Fruit fly (Drosophila melanogaster) whole organism, embryonic: ENCODE results near the gene CG13893.

Experiments used
- ATbp ChIP-seq: fragments of 200-800 bp; sonication (Bioruptor generic); optimal IDR thresholded peaks from 2 replicates; lab custom pipeline; 2017; ENCODE audit warnings: missing biosample characterization, mild to moderate bottlenecking, missing genetic modification characterization, missing genetic modification reagents
- BEAF-32 ChIP-seq: fragments of 200-800 bp; sonication (Bioruptor generic); optimal IDR thresholded peaks from 3 replicates; lab custom pipeline; 2017; ENCODE audit warnings: missing biosample characterization, missing genetic modification characterization, mild to moderate bottlenecking, moderate library complexity, missing genetic modification reagents
- CG1024 ChIP-seq: fragments of 200-800 bp; sonication (Bioruptor generic); IDR thresholded peaks from 2 replicates; pipeline ENCODE4 v1.3.6; 2022; ENCODE audit warnings: missing biosample characterization, missing genetic modification characterization
- CG10366 ChIP-seq: fragments of 200-800 bp; sonication (Bioruptor generic); IDR thresholded peaks from 2 replicates; pipeline ENCODE4 v1.3.6; 2022; ENCODE audit warnings: missing biosample characterization, missing genetic modification characterization
- CG11456 ChIP-seq: fragments of 200-800 bp; sonication (Bioruptor generic); IDR thresholded peaks from 3 replicates; pipeline ENCODE4 v1.3.6; 2022; ENCODE audit warnings: missing biosample characterization, missing genetic modification characterization
- CG12236 ChIP-seq: fragments of 200-800 bp; sonication (Bioruptor generic); optimal IDR thresholded peaks from 2 replicates; lab custom pipeline; 2016; ENCODE audit warnings: missing biosample characterization, missing genetic modification characterization
- CG12769 ChIP-seq: fragments of 200-800 bp; sonication (Bioruptor generic); optimal IDR thresholded peaks from 2 replicates; lab custom pipeline; 2019; ENCODE audit warnings: missing biosample characterization, mild to moderate bottlenecking, missing genetic modification characterization, moderate library complexity
- CG15269 ChIP-seq: fragments of 200-800 bp; sonication (Bioruptor generic); optimal IDR thresholded peaks from 2 replicates; lab custom pipeline; 2018; ENCODE audit warnings: missing biosample characterization, mild to moderate bottlenecking, missing genetic modification characterization, moderate library complexity
- CG2202 ChIP-seq: fragments of 200-800 bp; sonication (Bioruptor generic); optimal IDR thresholded peaks from 2 replicates; lab custom pipeline; 2018; ENCODE audit warnings: missing biosample characterization, mild to moderate bottlenecking, missing genetic modification characterization
- CG2678 ChIP-seq: fragments of 200-800 bp; sonication (Bioruptor generic); optimal IDR thresholded peaks from 3 replicates; lab custom pipeline; 2019; ENCODE audit warnings: missing biosample characterization, mild to moderate bottlenecking, missing genetic modification characterization, moderate library complexity
- CG32532 ChIP-seq: fragments of 200-800 bp; sonication (Bioruptor generic); IDR thresholded peaks from 2 replicates; pipeline ENCODE4 v1.3.6; 2022; ENCODE audit warnings: missing biosample characterization, missing genetic modification characterization
- CG3838 ChIP-seq: fragments of 200-800 bp; sonication (Bioruptor generic); optimal IDR thresholded peaks from 3 replicates; lab custom pipeline; 2016; ENCODE audit warnings: missing biosample characterization, missing genetic modification characterization
- CG3847 ChIP-seq: fragments of 200-800 bp; sonication (Bioruptor generic); IDR thresholded peaks from 2 replicates; pipeline ENCODE4 v1.3.6; 2022; ENCODE audit warnings: missing biosample characterization, missing genetic modification characterization
- CG5180 ChIP-seq: fragments of 200-800 bp; sonication (Bioruptor generic); optimal IDR thresholded peaks from 3 replicates; lab custom pipeline; 2017; ENCODE audit warnings: missing biosample characterization, missing genetic modification characterization, mild to moderate bottlenecking, moderate library complexity, missing genetic modification reagents
- CG7556 ChIP-seq: fragments of 200-800 bp; sonication (Bioruptor generic); optimal IDR thresholded peaks from 2 replicates; lab custom pipeline; 2017; ENCODE audit warnings: missing biosample characterization, mild to moderate bottlenecking, missing genetic modification characterization
- CG8089 ChIP-seq: fragments of 200-800 bp; sonication (Bioruptor generic); optimal IDR thresholded peaks from 3 replicates; lab custom pipeline; 2016; ENCODE audit warnings: missing biosample characterization, missing genetic modification characterization
- CG8290 ChIP-seq, 3 experiments: fragments of 200-800 bp; sonication (Bioruptor generic); optimal IDR thresholded peaks; 2 replicates each; lab custom pipeline; 2016 to 2019; ENCODE audit warnings: missing biosample characterization in 3 of 3, missing genetic modification characterization in 3 of 3, mild to moderate bottlenecking in 2 of 3, moderate library complexity in 1 of 3
- CG9437 ChIP-seq: fragments of 200-800 bp; sonication (Bioruptor generic); optimal IDR thresholded peaks from 2 replicates; lab custom pipeline; 2018; ENCODE audit warnings: missing biosample characterization, mild to moderate bottlenecking, missing genetic modification characterization
- CG9797 ChIP-seq: fragments of 200-800 bp; sonication (Bioruptor generic); optimal IDR thresholded peaks from 3 replicates; lab custom pipeline; 2018; ENCODE audit warnings: missing biosample characterization, mild to moderate bottlenecking, missing genetic modification characterization
- Chrac-16 ChIP-seq: fragments of 200-800 bp; sonication (Bioruptor generic); optimal IDR thresholded peaks from 3 replicates; lab custom pipeline; 2016; ENCODE audit warnings: missing biosample characterization, missing genetic modification characterization
- Drgx ChIP-seq: fragments of 200-800 bp; sonication (Bioruptor generic); IDR thresholded peaks from 2 replicates; pipeline ENCODE4 v1.3.6; 2022; ENCODE audit warnings: missing biosample characterization, missing genetic modification characterization
- Ets65A ChIP-seq: fragments of 200-800 bp; sonication (Bioruptor generic); peaks from one replicate; lab custom pipeline; 2016; ENCODE audit warnings: missing biosample characterization, missing genetic modification characterization
- Fer3 ChIP-seq: fragments of 200-800 bp; sonication (Bioruptor generic); optimal IDR thresholded peaks from 2 replicates; lab custom pipeline; 2018; ENCODE audit warnings: missing biosample characterization, mild to moderate bottlenecking, missing genetic modification characterization, moderate library complexity
- Lim3 ChIP-seq: fragments of 200-800 bp; sonication (Bioruptor generic); IDR thresholded peaks from 2 replicates; pipeline ENCODE4 v1.3.6; 2022; ENCODE audit warnings: missing biosample characterization, missing genetic modification characterization
- Nf-YB ChIP-seq: fragments of 200-800 bp; sonication (Bioruptor generic); optimal IDR thresholded peaks from 3 replicates; lab custom pipeline; 2019; ENCODE audit warnings: missing biosample characterization, mild to moderate bottlenecking, missing genetic modification characterization, moderate library complexity
- Oaz ChIP-seq: fragments of 200-800 bp; sonication (Bioruptor generic); IDR thresholded peaks from 2 replicates; pipeline ENCODE4 v1.3.6; 2022; ENCODE audit warnings: missing biosample characterization, missing genetic modification characterization
- Poxn ChIP-seq: fragments of 200-800 bp; sonication (Bioruptor generic); IDR thresholded peaks from 2 replicates; pipeline ENCODE4 v1.3.6; 2022; ENCODE audit warnings: missing biosample characterization, missing genetic modification characterization
- Rfx ChIP-seq: fragments of 200-800 bp; sonication (Bioruptor generic); IDR thresholded peaks from 2 replicates; pipeline ENCODE4 v1.3.6; 2022; ENCODE audit warnings: missing biosample characterization, missing genetic modification characterization
- Sox100B ChIP-seq: fragments of 200-800 bp; sonication (Bioruptor generic); optimal IDR thresholded peaks from 3 replicates; lab custom pipeline; 2018; ENCODE audit warnings: missing biosample characterization, mild to moderate bottlenecking, missing genetic modification characterization
- ab ChIP-seq: fragments of 200-800 bp; sonication (Bioruptor generic); optimal IDR thresholded peaks from 2 replicates; lab custom pipeline; 2016; ENCODE audit warnings: missing biosample characterization, missing genetic modification characterization
- ac ChIP-seq: fragments of 200-800 bp; sonication (Bioruptor generic); optimal IDR thresholded peaks from 3 replicates; lab custom pipeline; 2017; ENCODE audit warnings: missing biosample characterization, mild to moderate bottlenecking, missing genetic modification characterization
- ap ChIP-seq: fragments of 200-800 bp; sonication (Bioruptor generic); IDR thresholded peaks from 2 replicates; pipeline ENCODE4 v1.3.6; 2022; ENCODE audit warnings: missing biosample characterization, missing genetic modification characterization
- bab2 ChIP-seq: fragments of 200-800 bp; sonication (Bioruptor generic); optimal IDR thresholded peaks from 2 replicates; lab custom pipeline; 2016; ENCODE audit warnings: missing biosample characterization, missing genetic modification characterization
- bbx ChIP-seq: fragments of 200-800 bp; sonication (Bioruptor generic); IDR thresholded peaks from 2 replicates; pipeline ENCODE4 v1.3.6; 2022; ENCODE audit warnings: missing biosample characterization, missing genetic modification characterization; ENCODE audit not compliant: partially characterized antibody
- bowl ChIP-seq: fragments of 200-800 bp; sonication (Bioruptor generic); IDR thresholded peaks from 2 replicates; pipeline ENCODE4 v1.3.6; 2022; ENCODE audit warnings: missing biosample characterization, missing genetic modification characterization
- chm ChIP-seq: fragments of 200-800 bp; sonication (Bioruptor generic); IDR thresholded peaks from 2 replicates; pipeline ENCODE4 v1.3.6; 2022; ENCODE audit warnings: missing biosample characterization, missing genetic modification characterization
- chn ChIP-seq: fragments of 200-800 bp; sonication (Bioruptor generic); optimal IDR thresholded peaks from 2 replicates; lab custom pipeline; 2016; ENCODE audit warnings: missing biosample characterization, missing genetic modification characterization
- dan ChIP-seq: fragments of 200-800 bp; sonication (Bioruptor generic); IDR thresholded peaks from 2 replicates; pipeline ENCODE4 v1.3.6; 2022; ENCODE audit warnings: missing biosample characterization, missing genetic modification characterization
- dimm ChIP-seq: fragments of 200-800 bp; sonication (Bioruptor generic); IDR thresholded peaks from 2 replicates; pipeline ENCODE4 v1.3.6; 2022; ENCODE audit warnings: missing biosample characterization, missing genetic modification characterization
- fd96Cb ChIP-seq: fragments of 200-800 bp; sonication (Bioruptor generic); optimal IDR thresholded peaks from 2 replicates; lab custom pipeline; 2018; ENCODE audit warnings: missing biosample characterization, mild to moderate bottlenecking, missing genetic modification characterization, moderate library complexity
- ftz-f1 ChIP-seq: fragments of 200-800 bp; sonication (Bioruptor generic); optimal IDR thresholded peaks from 2 replicates; lab custom pipeline; 2016; ENCODE audit warnings: missing biosample characterization, missing genetic modification characterization
- grau ChIP-seq: fragments of 200-800 bp; optimal IDR thresholded peaks from 3 replicates; lab custom pipeline; 2019; ENCODE audit warnings: missing biosample characterization, mild to moderate bottlenecking, missing genetic modification characterization, moderate library complexity
- her ChIP-seq: fragments of 200-800 bp; sonication (Bioruptor generic); optimal IDR thresholded peaks from 2 replicates; lab custom pipeline; 2016; ENCODE audit warnings: missing biosample characterization, missing genetic modification characterization
- jigr1 ChIP-seq: fragments of 200-800 bp; sonication (Bioruptor generic); IDR thresholded peaks from 3 replicates; pipeline ENCODE4 v1.3.6; 2022; ENCODE audit warnings: missing biosample characterization, missing genetic modification characterization
- org-1 ChIP-seq: fragments of 200-800 bp; sonication (Bioruptor generic); optimal IDR thresholded peaks from 2 replicates; lab custom pipeline; 2017; ENCODE audit warnings: missing biosample characterization, missing genetic modification characterization
- ssp ChIP-seq: fragments of 200-800 bp; sonication (Bioruptor generic); IDR thresholded peaks from 2 replicates; pipeline ENCODE4 v1.3.6; 2022; ENCODE audit warnings: missing biosample characterization, missing genetic modification characterization
- toy ChIP-seq: fragments of 200-800 bp; sonication (Bioruptor generic); IDR thresholded peaks from 2 replicates; pipeline ENCODE4 v1.3.6; 2022; ENCODE audit warnings: missing biosample characterization, missing genetic modification characterization
- tx ChIP-seq: fragments of 200-800 bp; sonication (Bioruptor generic); optimal IDR thresholded peaks from 2 replicates; lab custom pipeline; 2016; ENCODE audit warnings: missing biosample characterization, missing genetic modification characterization
- vfl ChIP-seq: fragments of 200-800 bp; sonication (Bioruptor generic); optimal IDR thresholded peaks from 2 replicates; lab custom pipeline; 2016; ENCODE audit warnings: missing biosample characterization, missing genetic modification characterization
- wdn ChIP-seq: fragments of 200-800 bp; sonication (Bioruptor generic); IDR thresholded peaks from 2 replicates; pipeline ENCODE4 v1.3.6; 2022; ENCODE audit warnings: missing biosample characterization, missing genetic modification characterization
- wek ChIP-seq: fragments of 200-800 bp; sonication (Bioruptor generic); optimal IDR thresholded peaks from 3 replicates; lab custom pipeline; 2018; ENCODE audit warnings: missing biosample characterization, mild to moderate bottlenecking, missing genetic modification characterization, moderate library complexity

CG13893 gene

dm6 chr3L:629353-629915 is 25.6 kb upstream of the CG13893 start (continued):
- no peak for TF ChIP-seq ftz-f1
- no peak for TF ChIP-seq Lim3 (GFP tag; lab: Robert Waterston, UW)
- TF ChIP-seq Oaz (GFP tag; lab: Robert Waterston, UW) = no peak
- no peak for TF ChIP-seq CG9437
- peak; percentile 49 for TF ChIP-seq Drgx (GFP tag; lab: Robert Waterston, UW)
- no peak for TF ChIP-seq ssp (GFP tag; lab: Robert Waterston, UW)
- TF ChIP-seq fd96Cb (tag; lab: Kevin White, UChicago) = no peak
- no peak for TF ChIP-seq Sox100B (GFP tag; lab: Kevin White, UChicago)
- no peak for TF ChIP-seq bab2 (GFP tag; lab: Kevin White, UChicago)
- TF ChIP-seq CG32532 = 0 out of 2 replicates have a peak, but pooled peaks have one; percentile 14
- TF ChIP-seq CG3838 (GFP tag; lab: Kevin White, UChicago) = peak; percentile 19
- TF ChIP-seq CG2678 = peak; percentile 33
- TF ChIP-seq vfl (GFP tag; lab: Kevin White, UChicago) = no peak
- 0 out of 2 replicates have a peak, but pooled peaks have one; percentile 11 for TF ChIP-seq CG3847 (GFP tag; lab: Robert Waterston, UW)
- TF ChIP-seq Chrac-16 (GFP tag; lab: Kevin White, UChicago) = no peak
- TF ChIP-seq chm = peak; percentile 68; the same call in 1 of the 2 replicates
- no peak for TF ChIP-seq CG12236 (GFP tag; lab: Kevin White, UChicago)
- no peak for TF ChIP-seq dan (GFP tag; lab: Robert Waterston, UW)
- TF ChIP-seq ac (GFP tag; lab: Kevin White, UChicago) = no peak
- TF ChIP-seq CG8290 (GFP tag; optimal IDR thresholded peaks at IDR 0.05; lab: Kevin White, UChicago) = no peak
- peak in 1 of 2 experiments; percentile 60 for TF ChIP-seq CG8290 (tag; optimal IDR thresholded peaks at IDR 0.05; lab: Kevin White, UChicago)
- no peak for TF ChIP-seq toy
- peak; percentile 24 for TF ChIP-seq wek (GFP tag; lab: Kevin White, UChicago)
- TF ChIP-seq grau (tag; lab: Kevin White, UChicago) = peak; percentile 18
- no peak for TF ChIP-seq chn (GFP tag; lab: Kevin White, UChicago)
- peak; percentile 78 for TF ChIP-seq CG12769
- no peak for TF ChIP-seq CG8089 (GFP tag; lab: Kevin White, UChicago)
- TF ChIP-seq dimm (GFP tag; lab: Robert Waterston, UW) = no peak
- peak; percentile 28 for TF ChIP-seq tx
- peak; percentile 30; the same call in 1 of the 2 replicates for TF ChIP-seq wdn (GFP tag; lab: Robert Waterston, UW)
- no peak for TF ChIP-seq CG10366 (GFP tag; lab: Robert Waterston, UW)
- TF ChIP-seq ab (GFP tag; lab: Kevin White, UChicago) = no peak
- no peak for TF ChIP-seq Rfx
- no peak for TF ChIP-seq Poxn
- peak; percentile 13 for TF ChIP-seq CG5180 (GFP tag; lab: Kevin White, UChicago)
- TF ChIP-seq Fer3 (tag; lab: Kevin White, UChicago) = peak; percentile 10
- TF ChIP-seq ap (GFP tag; lab: Robert Waterston, UW) = no peak
- TF ChIP-seq CG2202 (tag; lab: Kevin White, UChicago) = no peak
- TF ChIP-seq bowl (GFP tag; lab: Robert Waterston, UW) = no peak
- no peak for TF ChIP-seq CG1024 (GFP tag; lab: Robert Waterston, UW)
- no peak for TF ChIP-seq jigr1
- peak; percentile 39 for TF ChIP-seq ATbp
- peak; percentile 43 for TF ChIP-seq org-1 (GFP tag; lab: Kevin White, UChicago)
- TF ChIP-seq CG9797 (GFP tag; lab: Kevin White, UChicago) = no peak
- TF ChIP-seq Nf-YB (GFP tag; lab: Kevin White, UChicago) = no peak
- TF ChIP-seq CG11456 = 0 out of 3 replicates have a peak, but pooled peaks have one; percentile 32
- 0 out of 2 replicates have a peak, but pooled peaks have one; percentile 43 for TF ChIP-seq bbx (GFP tag; lab: Robert Waterston, UW)
- TF ChIP-seq Ets65A (GFP tag; lab: Kevin White, UChicago) = peak; percentile 80
- TF ChIP-seq CG15269 (tag; lab: Kevin White, UChicago) = peak; percentile 42
- TF ChIP-seq BEAF-32 (GFP tag; lab: Kevin White, UChicago) = no peak
- no peak for TF ChIP-seq CG7556 (GFP tag; lab: Kevin White, UChicago)
- no peak for TF ChIP-seq her (GFP tag; lab: Kevin White, UChicago)
